Fruit fly (Drosophila melanogaster) whole organism, embryonic: Measurements from ENCODE around the gene CG7320.
A peak's percentile ranks its signal among the peaks of the same experiment; 100 is the strongest.

Experiments
- Adf1 ChIP-seq: fragments of 200-800 bp; sonication (Bioruptor generic); IDR thresholded peaks from 2 replicates; pipeline ENCODE4 v1.3.6; 2022; ENCODE audit warnings: missing biosample characterization, missing genetic modification characterization
- Antp ChIP-seq: fragments of 200-800 bp; sonication (Bioruptor generic); optimal IDR thresholded peaks from 3 replicates; lab custom pipeline; 2016; ENCODE audit warnings: missing biosample characterization, missing genetic modification characterization
- Atf3 ChIP-seq: fragments of 200-800 bp; sonication (Bioruptor generic); optimal IDR thresholded peaks from 3 replicates; lab custom pipeline; 2016; ENCODE audit warnings: missing biosample characterization, missing genetic modification characterization
- Awh ChIP-seq: fragments of 200-800 bp; sonication (Bioruptor generic); IDR thresholded peaks from 2 replicates; pipeline ENCODE4, ENCODE4 v1.3.6; 2022; ENCODE audit warnings: missing biosample characterization, missing genetic modification characterization
- CG1024 ChIP-seq: fragments of 200-800 bp; sonication (Bioruptor generic); IDR thresholded peaks from 2 replicates; pipeline ENCODE4 v1.3.6; 2022; ENCODE audit warnings: missing biosample characterization, missing genetic modification characterization
- CG10654 ChIP-seq: fragments of 200-800 bp; sonication (Bioruptor generic); optimal IDR thresholded peaks from 2 replicates; lab custom pipeline; 2016; ENCODE audit warnings: missing biosample characterization, missing genetic modification characterization
- CG11247 ChIP-seq: fragments of 200-800 bp; sonication (Bioruptor generic); IDR thresholded peaks from 2 replicates; pipeline ENCODE4 v1.3.6; 2022; ENCODE audit warnings: missing biosample characterization, missing genetic modification characterization
- CG12659 ChIP-seq: fragments of 200-800 bp; sonication (Bioruptor generic); optimal IDR thresholded peaks from 3 replicates; lab custom pipeline; 2017; ENCODE audit warnings: mild to moderate bottlenecking, missing biosample characterization, missing genetic modification reagents, missing genetic modification characterization
- CG16863 ChIP-seq: fragments of 200-800 bp; sonication (Bioruptor generic); optimal IDR thresholded peaks from 3 replicates; lab custom pipeline; 2016; ENCODE audit warnings: missing biosample characterization, missing genetic modification characterization
- CG17328 ChIP-seq: fragments of 200-800 bp; sonication (Bioruptor generic); IDR thresholded peaks from 2 replicates; pipeline ENCODE4 v1.3.6; 2022; ENCODE audit warnings: missing biosample characterization, missing genetic modification characterization
- CG17359 ChIP-seq: fragments of 200-800 bp; sonication (Bioruptor generic); optimal IDR thresholded peaks from 3 replicates; lab custom pipeline; 2018; ENCODE audit warnings: missing biosample characterization, mild to moderate bottlenecking, missing genetic modification characterization, moderate library complexity
- CG2116 ChIP-seq: fragments of 200-800 bp; sonication (Bioruptor generic); optimal IDR thresholded peaks from 3 replicates; lab custom pipeline; 2018; ENCODE audit warnings: missing biosample characterization, mild to moderate bottlenecking, missing genetic modification characterization
- CG3281 ChIP-seq: fragments of 200-800 bp; sonication (Bioruptor generic); optimal IDR thresholded peaks from 3 replicates; lab custom pipeline; 2017; ENCODE audit warnings: missing biosample characterization, mild to moderate bottlenecking, missing genetic modification characterization
- CG3407 ChIP-seq: fragments of 200-800 bp; sonication (Bioruptor generic); optimal IDR thresholded peaks from 2 replicates; lab custom pipeline; 2018; ENCODE audit warnings: missing biosample characterization, mild to moderate bottlenecking, missing genetic modification characterization
- CG3726 ChIP-seq: fragments of 200-800 bp; sonication (Bioruptor generic); IDR thresholded peaks from 3 replicates; pipeline ENCODE4, ENCODE4 v1.3.6; 2022; ENCODE audit warnings: missing biosample characterization, missing genetic modification characterization
- CG3838 ChIP-seq: fragments of 200-800 bp; sonication (Bioruptor generic); optimal IDR thresholded peaks from 3 replicates; lab custom pipeline; 2016; ENCODE audit warnings: missing biosample characterization, missing genetic modification characterization
- CG4617 ChIP-seq: fragments of 200-800 bp; sonication (Bioruptor generic); optimal IDR thresholded peaks from 3 replicates; lab custom pipeline; 2016; ENCODE audit warnings: missing biosample characterization, missing genetic modification characterization, borderline replicate concordance
- CG6254 ChIP-seq: fragments of 200-800 bp; sonication (Bioruptor generic); optimal IDR thresholded peaks from 3 replicates; lab custom pipeline; 2017; ENCODE audit warnings: mild to moderate bottlenecking, missing biosample characterization, missing genetic modification reagents, missing genetic modification characterization
- CG7987 ChIP-seq: fragments of 200-800 bp; sonication (Bioruptor generic); optimal IDR thresholded peaks from 2 replicates; lab custom pipeline; 2018; ENCODE audit warnings: missing biosample characterization, mild to moderate bottlenecking, missing genetic modification characterization, moderate library complexity
- CG8281 ChIP-seq: fragments of 200-800 bp; sonication (Bioruptor generic); optimal IDR thresholded peaks from 2 replicates; lab custom pipeline; 2018; ENCODE audit warnings: missing biosample characterization, mild to moderate bottlenecking, missing genetic modification characterization, moderate library complexity
- CG8924 ChIP-seq: fragments of 200-800 bp; optimal IDR thresholded peaks from 3 replicates; lab custom pipeline; 2019; ENCODE audit warnings: missing biosample characterization, mild to moderate bottlenecking, missing genetic modification characterization, moderate library complexity
- D19A ChIP-seq: fragments of 200-800 bp; optimal IDR thresholded peaks from 3 replicates; lab custom pipeline; 2019; ENCODE audit warnings: missing biosample characterization, mild to moderate bottlenecking, missing genetic modification characterization, moderate library complexity
- Dad ChIP-seq: fragments of 200-800 bp; sonication (Bioruptor generic); optimal IDR thresholded peaks from 3 replicates; lab custom pipeline; 2016; ENCODE audit warnings: missing biosample characterization, missing genetic modification characterization
- Ets65A ChIP-seq: fragments of 200-800 bp; sonication (Bioruptor generic); peaks from one replicate; lab custom pipeline; 2016; ENCODE audit warnings: missing biosample characterization, missing genetic modification characterization
- HLH54F ChIP-seq: fragments of 200-800 bp; sonication (Bioruptor generic); optimal IDR thresholded peaks from 3 replicates; lab custom pipeline; 2016; ENCODE audit warnings: missing biosample characterization, missing genetic modification characterization
- Jarid2 ChIP-seq: fragments of 200-800 bp; sonication (Bioruptor generic); optimal IDR thresholded peaks from 3 replicates; lab custom pipeline; 2017; ENCODE audit warnings: mild to moderate bottlenecking, missing biosample characterization, missing genetic modification reagents, missing genetic modification characterization
- MBD-R2 ChIP-seq: fragments of 200-800 bp; sonication (Bioruptor generic); IDR thresholded peaks from 2 replicates; pipeline ENCODE4 v1.3.6; 2022; ENCODE audit warnings: missing biosample characterization, missing genetic modification characterization
- Oaz ChIP-seq: fragments of 200-800 bp; sonication (Bioruptor generic); IDR thresholded peaks from 2 replicates; pipeline ENCODE4 v1.3.6; 2022; ENCODE audit warnings: missing biosample characterization, missing genetic modification characterization
- PHDP ChIP-seq: fragments of 200-800 bp; sonication (Bioruptor generic); optimal IDR thresholded peaks from 3 replicates; lab custom pipeline; 2018; ENCODE audit warnings: missing biosample characterization, mild to moderate bottlenecking, missing genetic modification characterization, moderate library complexity
- Rx ChIP-seq: fragments of 200-800 bp; sonication (Bioruptor generic); IDR thresholded peaks from 2 replicates; pipeline ENCODE4 v1.3.6; 2022; ENCODE audit warnings: missing biosample characterization, missing genetic modification characterization
- Ssrp ChIP-seq: fragments of 200-800 bp; sonication (Bioruptor generic); optimal IDR thresholded peaks from 2 replicates; lab custom pipeline; 2018; ENCODE audit warnings: missing biosample characterization, mild to moderate bottlenecking, missing genetic modification characterization, moderate library complexity
- TFAM ChIP-seq: fragments of 200-800 bp; sonication (Bioruptor generic); optimal IDR thresholded peaks from 2 replicates; lab custom pipeline; 2017; ENCODE audit warnings: missing biosample characterization, missing genetic modification characterization, inconsistent platforms
- al ChIP-seq: fragments of 200-800 bp; sonication (Bioruptor generic); IDR thresholded peaks from 2 replicates; pipeline ENCODE4 v1.3.6; 2022; ENCODE audit warnings: missing biosample characterization, missing genetic modification characterization
- ato ChIP-seq: fragments of 200-800 bp; sonication (Bioruptor generic); IDR thresholded peaks from 2 replicates; pipeline ENCODE4 v1.3.6; 2022; ENCODE audit warnings: missing biosample characterization, missing genetic modification characterization; ENCODE audit not compliant: partially characterized antibody
- chinmo ChIP-seq: fragments of 200-800 bp; sonication (Bioruptor generic); IDR thresholded peaks from 4 replicates; pipeline ENCODE4 v1.3.6; 2022; ENCODE audit warnings: missing biosample characterization, missing genetic modification characterization; ENCODE audit not compliant: partially characterized antibody
- crol ChIP-seq: fragments of 200-800 bp; sonication (Bioruptor generic); IDR thresholded peaks from 2 replicates; pipeline ENCODE4 v1.3.6; 2022; ENCODE audit warnings: missing biosample characterization, missing genetic modification characterization
- dimm ChIP-seq: fragments of 200-800 bp; sonication (Bioruptor generic); IDR thresholded peaks from 2 replicates; pipeline ENCODE4 v1.3.6; 2022; ENCODE audit warnings: missing biosample characterization, missing genetic modification characterization
- grau ChIP-seq: fragments of 200-800 bp; optimal IDR thresholded peaks from 3 replicates; lab custom pipeline; 2019; ENCODE audit warnings: missing biosample characterization, mild to moderate bottlenecking, missing genetic modification characterization, moderate library complexity
- gsb-n ChIP-seq: fragments of 200-800 bp; sonication (Bioruptor generic); optimal IDR thresholded peaks from 3 replicates; lab custom pipeline; 2018; ENCODE audit warnings: missing biosample characterization, mild to moderate bottlenecking, missing genetic modification characterization
- ham ChIP-seq: fragments of 200-800 bp; sonication (Bioruptor generic); IDR thresholded peaks from 2 replicates; pipeline ENCODE4 v1.3.6; 2022; ENCODE audit warnings: missing biosample characterization, missing genetic modification characterization
- jumu ChIP-seq: fragments of 200-800 bp; sonication (Bioruptor generic); optimal IDR thresholded peaks from 3 replicates; lab custom pipeline; 2016; ENCODE audit warnings: missing biosample characterization, missing genetic modification characterization
- knrl ChIP-seq: fragments of 200-800 bp; sonication (Bioruptor generic); IDR thresholded peaks from 3 replicates; pipeline ENCODE4 v1.3.6; 2022; ENCODE audit warnings: missing biosample characterization, missing genetic modification characterization; ENCODE audit not compliant: partially characterized antibody
- ranshi ChIP-seq: fragments of 200-800 bp; sonication (Bioruptor generic); IDR thresholded peaks from 2 replicates; pipeline ENCODE4 v1.3.6; 2022; ENCODE audit warnings: missing biosample characterization, missing genetic modification characterization
- sens-2 ChIP-seq: fragments of 200-800 bp; sonication (Bioruptor generic); IDR thresholded peaks from 2 replicates; pipeline ENCODE4 v1.3.6; 2022; ENCODE audit warnings: missing biosample characterization, missing genetic modification characterization
- shn ChIP-seq: fragments of 200-800 bp; sonication (Bioruptor generic); optimal IDR thresholded peaks from 3 replicates; lab custom pipeline; 2016; ENCODE audit warnings: missing biosample characterization, missing genetic modification characterization
- stwl ChIP-seq: fragments of 200-800 bp; sonication (Bioruptor generic); optimal IDR thresholded peaks from 3 replicates; lab custom pipeline; 2018; ENCODE audit warnings: missing biosample characterization, mild to moderate bottlenecking, missing genetic modification characterization, moderate library complexity
- twi ChIP-seq: fragments of 200-800 bp; optimal IDR thresholded peaks from 2 replicates; lab custom pipeline; 2019; ENCODE audit warnings: missing biosample characterization, mild to moderate bottlenecking, missing genetic modification characterization, moderate library complexity
- vvl ChIP-seq: fragments of 200-800 bp; sonication (Bioruptor generic); IDR thresholded peaks from 2 replicates; pipeline ENCODE4 v1.3.6; 2022; ENCODE audit warnings: missing biosample characterization, missing genetic modification characterization

CG7320 gene

dm6 chr3L:18238568-18238967 lies 37.3 kb downstream of the CG7320 start (continued):
- peak; percentile 45 for TF ChIP-seq shn (GFP tag; lab: Kevin White, UChicago)
- TF ChIP-seq ranshi (GFP tag; lab: Robert Waterston, UW): peak; percentile 17; the same call in 1 of the 2 replicates
- peak; percentile 86 for TF ChIP-seq Ssrp (tag; lab: Kevin White, UChicago)
- peak; percentile 55 for TF ChIP-seq Antp (GFP tag; lab: Kevin White, UChicago)
- TF ChIP-seq CG6254: peak; percentile 72
- TF ChIP-seq CG16863 (GFP tag; lab: Kevin White, UChicago): peak; percentile 67
- 0 out of 2 replicates have a peak, but pooled peaks have one; percentile 12 for TF ChIP-seq CG1024 (GFP tag; lab: Robert Waterston, UW)
- peak; percentile 76 for TF ChIP-seq D19A (tag; lab: Kevin White, UChicago)
- no peak for TF ChIP-seq Oaz (GFP tag; lab: Robert Waterston, UW)
- TF ChIP-seq CG17328 (GFP tag; lab: Robert Waterston, UW): peak; percentile 38; the same call in 1 of the 2 replicates
- TF ChIP-seq CG17359 (tag; lab: Kevin White, UChicago): peak; percentile 69
- TF ChIP-seq CG8281 (tag; lab: Kevin White, UChicago): peak; percentile 21
- TF ChIP-seq CG11247 (GFP tag; lab: Robert Waterston, UW): no peak
- TF ChIP-seq, all 482 proteins: peak for 248

- peak; percentile 59 for TF ChIP-seq CG3838
- TF ChIP-seq CG4617 (GFP tag; lab: Kevin White, UChicago): no peak
- peak; percentile 93 for TF ChIP-seq crol (GFP tag; lab: Robert Waterston, UW)
- no peak for TF ChIP-seq ato (GFP tag; lab: Robert Waterston, UW)
- no peak for TF ChIP-seq knrl (GFP tag; lab: Robert Waterston, UW)
- TF ChIP-seq CG10654 (GFP tag; lab: Kevin White, UChicago): no peak
- no peak for TF ChIP-seq TFAM (GFP tag; lab: Kevin White, UChicago)
- TF ChIP-seq Atf3 (GFP tag; lab: Kevin White, UChicago): no peak
- TF ChIP-seq Awh (GFP tag; lab: Robert Waterston, UW): peak; percentile 12; the same call in 1 of the 2 replicates
- no peak for TF ChIP-seq CG7987 (GFP tag; lab: Kevin White, UChicago)
- no peak for TF ChIP-seq HLH54F (GFP tag; lab: Kevin White, UChicago)
- TF ChIP-seq jumu (GFP tag; lab: Kevin White, UChicago): no peak
- TF ChIP-seq Rx (GFP tag; lab: Robert Waterston, UW): no peak
- TF ChIP-seq CG12659: no peak
- no peak for TF ChIP-seq CG3407
- TF ChIP-seq dimm (GFP tag; lab: Robert Waterston, UW): 0 out of 2 replicates have a peak, but pooled peaks have one; percentile 29
- TF ChIP-seq ham (GFP tag; lab: Robert Waterston, UW): no peak
- TF ChIP-seq Ets65A: peak; percentile 91
- TF ChIP-seq twi (tag; lab: Kevin White, UChicago): no peak
- TF ChIP-seq MBD-R2 (GFP tag; lab: Robert Waterston, UW): no peak
- TF ChIP-seq sens-2: no peak
- no peak for TF ChIP-seq CG2116
- no peak for TF ChIP-seq al (GFP tag; lab: Robert Waterston, UW)
- no peak for TF ChIP-seq PHDP (tag; lab: Kevin White, UChicago)
- 0 out of 4 replicates have a peak, but pooled peaks have one; percentile 39 for TF ChIP-seq chinmo (GFP tag; lab: Robert Waterston, UW)
- 0 out of 2 replicates have a peak, but pooled peaks have one; percentile 8 for TF ChIP-seq vvl
- 0 out of 3 replicates have a peak, but pooled peaks have one; percentile 36 for TF ChIP-seq CG3726 (GFP tag; lab: Robert Waterston, UW)
- TF ChIP-seq stwl (tag; lab: Kevin White, UChicago): no peak
- TF ChIP-seq Jarid2 (GFP tag; lab: Kevin White, UChicago): no peak
- peak; percentile 14 for TF ChIP-seq grau (tag; lab: Kevin White, UChicago)
- no peak for TF ChIP-seq Adf1
- TF ChIP-seq Dad (GFP tag; lab: Kevin White, UChicago): no peak
- no peak for TF ChIP-seq gsb-n (tag; lab: Kevin White, UChicago)
- no peak for TF ChIP-seq CG8924 (tag; lab: Kevin White, UChicago)
- TF ChIP-seq CG3281 (GFP tag; lab: Kevin White, UChicago): no peak
These were observed 38.0 kb downstream of the CG7320 start for dm6 chr3L:18239036-18239940.
